Fruit fly (Drosophila melanogaster): ENCODE measurements around the gene wol.

- TF ChIP-seq CG8319 (GFP tag; optimal IDR thresholded peaks at IDR 0.05) (no peak), spab (GFP tag; optimal IDR thresholded peaks at IDR 0.05) (no peak), Hr4 (GFP tag; optimal IDR thresholded peaks at IDR 0.05) (no peak), salr (GFP tag; optimal IDR thresholded peaks at IDR 0.05) (no peak), CG8632 (GFP tag; optimal IDR thresholded peaks at IDR 0.05) (no peak), CG31627 (GFP tag; optimal IDR thresholded peaks at IDR 0.05) (no peak), lz (GFP tag; optimal IDR thresholded peaks at IDR 0.05) (no peak), esn (GFP tag; optimal IDR thresholded peaks at IDR 0.05) (no peak), CG10631 (GFP tag; optimal IDR thresholded peaks at IDR 0.05) (no peak), fd59A (GFP tag; optimal IDR thresholded peaks at IDR 0.05) (no peak), Sox15 (GFP tag; optimal IDR thresholded peaks at IDR 0.05) (no peak), Sox102F (GFP tag; optimal IDR thresholded peaks at IDR 0.05) (no peak), CG11762 (GFP tag; optimal IDR thresholded peaks at IDR 0.05; ENCODE audit: insufficient read depth) (no peak)
Measured at dm6 chr2L:8276880-8277279, 25.9 kb downstream of the wol start.

Data from whole organism, prepupa.